Fruit fly (Drosophila melanogaster) whole organism: ENCODE results near the gene CG6602.

Experiments
- CG8478 ChIP-seq: fragments of >200 bp; optimal IDR thresholded peaks from 2 replicates; lab custom pipeline; 2018; ENCODE audit warnings: inconsistent platforms
- Dll ChIP-seq: fragments of >200 bp; optimal IDR thresholded peaks from 2 replicates; lab custom pipeline; 2017
- EcR ChIP-seq, 2 experiments: fragments of >200 bp; optimal IDR thresholded peaks; 2 replicates each; lab custom pipeline; 2017; ENCODE audit warnings: missing biosample characterization in 2 of 2, missing genetic modification characterization in 2 of 2, missing genetic modification reagents in 2 of 2
- pan ChIP-seq: fragments of >200 bp; optimal IDR thresholded peaks from 2 replicates; lab custom pipeline; 2017
- psq ChIP-seq: fragments of >200 bp; optimal IDR thresholded peaks from 2 replicates; lab custom pipeline; 2017
- usp ChIP-seq: fragments of >200 bp; optimal IDR thresholded peaks from 2 replicates; lab custom pipeline; 2017; ENCODE audit warnings: missing biosample characterization, missing genetic modification characterization, mixed read lengths

Gene CG6602

DNA sequence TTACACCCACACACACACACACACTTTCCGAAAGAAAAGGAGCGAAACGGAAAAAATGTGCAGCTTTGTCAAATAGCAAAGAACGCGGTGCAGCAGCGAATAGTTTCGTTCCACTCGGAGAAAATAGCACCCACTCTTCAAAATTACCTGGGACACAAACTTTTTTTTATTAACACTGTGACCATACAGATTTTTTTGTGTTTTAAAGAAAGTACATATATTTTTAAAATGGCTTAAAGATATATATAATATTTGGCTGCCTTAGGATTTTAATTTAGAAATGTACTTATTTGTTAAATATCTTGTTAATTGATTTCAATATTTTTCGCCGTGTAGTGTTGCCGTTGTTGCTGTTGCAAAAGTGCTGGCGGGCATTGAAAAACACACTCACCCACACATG lies 12.5 kb downstream of the CG6602 start:
- TF ChIP-seq usp (GFP tag; lab: Kevin White, UChicago) (no peak), psq (lab: Kevin White, UChicago) (no peak), pan (lab: Kevin White, UChicago) (no peak), Dll (lab: Kevin White, UChicago) (no peak), EcR (GFP tag; optimal IDR thresholded peaks at IDR 0.05; lab: Kevin White, UChicago) (no peak), CG8478 (no peak)

DNA sequence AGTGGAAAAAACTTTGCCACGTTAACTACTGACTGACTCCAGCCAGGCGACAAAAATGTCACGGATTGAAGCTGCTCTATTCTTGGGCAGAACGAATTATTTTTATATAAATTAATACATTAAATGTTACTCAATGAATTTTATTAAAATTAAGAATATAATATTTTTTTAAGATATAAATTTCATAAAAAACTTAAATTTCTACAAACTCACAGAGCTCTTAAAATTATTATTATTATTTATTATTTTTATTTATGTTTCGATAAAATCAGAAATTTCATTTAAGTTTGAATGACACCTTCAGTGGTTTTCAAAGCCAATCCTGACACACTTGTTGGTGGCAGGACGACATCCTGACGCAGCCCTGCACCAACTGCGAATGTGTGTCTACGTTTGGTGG lies 13.2 kb downstream of the CG6602 start:
- TF ChIP-seq CG8478 (no peak), usp (GFP tag; lab: Kevin White, UChicago) (no peak), Dll (lab: Kevin White, UChicago) (no peak), pan (lab: Kevin White, UChicago) (no peak)

DNA sequence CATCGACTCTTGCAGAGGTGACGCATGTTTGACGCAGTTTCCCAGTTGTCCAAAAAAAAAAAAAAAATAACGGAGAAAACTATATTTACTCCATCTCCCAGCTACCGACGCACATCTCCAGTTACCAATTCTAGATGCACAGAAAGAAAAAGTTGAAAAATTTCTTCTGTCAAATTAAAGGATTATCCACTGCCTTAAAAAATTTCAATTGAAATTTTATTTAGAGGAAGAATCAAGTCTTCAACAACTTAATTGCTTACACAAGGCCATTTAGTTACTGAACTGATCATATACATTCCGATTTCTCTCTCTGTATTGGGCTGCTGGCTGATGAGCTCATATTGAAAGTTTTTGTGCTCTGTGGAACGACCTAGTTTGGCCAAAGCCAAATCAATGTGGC lies 14.0 kb downstream of the CG6602 start:
- TF ChIP-seq Dll (lab: Kevin White, UChicago) (no peak), usp (GFP tag; lab: Kevin White, UChicago) (no peak), EcR (GFP tag; optimal IDR thresholded peaks at IDR 0.05; lab: Kevin White, UChicago) (no peak), pan (lab: Kevin White, UChicago) (no peak), psq (lab: Kevin White, UChicago) (no peak), CG8478 (no peak)

DNA sequence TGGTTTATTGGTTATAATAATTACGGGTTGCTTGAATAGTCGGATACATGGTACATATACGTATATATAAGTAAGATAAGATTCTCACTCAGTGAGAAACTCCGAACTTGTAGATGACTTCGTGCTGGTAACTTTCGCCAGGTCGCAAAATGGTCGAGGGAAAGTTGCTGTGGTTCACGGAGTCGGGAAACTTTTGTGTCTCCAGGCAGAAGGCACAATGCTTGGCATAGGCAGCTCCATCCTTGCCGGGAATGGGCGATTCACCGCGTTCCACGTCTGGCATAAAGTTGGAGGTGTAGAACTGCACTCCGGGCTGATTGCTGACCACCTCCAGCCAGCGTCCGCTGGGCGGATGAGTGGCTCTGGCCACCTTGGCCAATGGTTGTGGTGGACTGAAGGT lies 21.3 kb downstream of the CG6602 start, which contains the start of gene CG10469:
CG10469 (minus strand) TSS at position 101 of the 400 bp plus-strand sequence.
- TF ChIP-seq psq (lab: Kevin White, UChicago) (no peak), EcR (GFP tag; optimal IDR thresholded peaks at IDR 0.05; lab: Kevin White, UChicago) (no peak), usp (GFP tag; lab: Kevin White, UChicago) (no peak), CG8478 (no peak), Dll (lab: Kevin White, UChicago) (no peak), pan (lab: Kevin White, UChicago) (no peak)

DNA sequence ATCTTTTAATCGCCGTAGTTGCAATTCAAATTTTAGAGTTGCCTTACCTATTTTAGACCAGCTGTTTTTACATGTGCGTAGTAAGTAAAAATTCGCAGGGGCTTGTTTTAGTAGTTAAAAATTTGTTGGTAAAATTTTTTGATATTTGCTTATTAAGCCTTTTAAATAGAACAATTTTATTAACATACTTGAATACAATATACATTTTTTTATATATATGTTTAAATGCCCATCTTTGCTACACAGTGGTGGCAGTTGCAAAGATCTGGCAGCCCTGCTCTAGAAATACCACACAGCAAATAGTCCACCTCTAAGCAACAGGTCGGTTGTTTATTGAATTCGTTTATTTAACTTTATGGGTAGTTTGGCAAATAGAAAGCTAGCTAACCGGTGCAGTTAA lies 22.8 kb downstream of the CG6602 start, which contains the start of the genes CG10467 and loj:
CG10467 (minus strand) TSS at position 51 of the 400 bp plus-strand sequence.
loj (plus strand) TSS at position 291 of the 400 bp plus-strand sequence.
- TF ChIP-seq CG8478 (no peak), pan (lab: Kevin White, UChicago) (no peak), usp (GFP tag; lab: Kevin White, UChicago) (no peak), Dll (lab: Kevin White, UChicago) (no peak), psq (lab: Kevin White, UChicago) (no peak), EcR (GFP tag; optimal IDR thresholded peaks at IDR 0.05; lab: Kevin White, UChicago) (no peak)

DNA sequence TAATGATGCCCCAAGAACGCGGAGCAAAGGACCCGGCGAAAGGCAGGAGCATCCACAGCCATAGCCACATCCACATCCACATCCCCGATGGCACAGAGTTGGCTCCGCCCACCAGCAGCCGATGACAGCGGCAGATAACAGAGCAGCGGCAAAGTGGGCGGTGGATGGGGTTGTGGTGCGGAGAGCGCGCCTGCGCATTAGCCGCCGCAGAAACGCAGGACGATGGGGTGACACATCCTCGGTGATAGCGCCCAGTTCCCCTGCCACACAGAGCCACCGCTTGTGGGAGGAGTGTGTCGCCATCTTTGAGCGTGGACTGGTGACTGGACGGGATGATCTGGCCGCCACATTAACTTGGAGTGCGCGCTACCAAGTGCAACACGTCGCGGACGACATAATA lies 25.3 kb downstream of the CG6602 start, which contains the start of gene Ets65A:
Ets65A (plus strand) TSS at position 348 of the 400 bp plus-strand sequence.
- TF ChIP-seq pan (lab: Kevin White, UChicago) (no peak), usp (GFP tag; lab: Kevin White, UChicago) (no peak), CG8478 (no peak), EcR (GFP tag; optimal IDR thresholded peaks at IDR 0.05; lab: Kevin White, UChicago) (no peak), Dll (lab: Kevin White, UChicago) (no peak)

DNA sequence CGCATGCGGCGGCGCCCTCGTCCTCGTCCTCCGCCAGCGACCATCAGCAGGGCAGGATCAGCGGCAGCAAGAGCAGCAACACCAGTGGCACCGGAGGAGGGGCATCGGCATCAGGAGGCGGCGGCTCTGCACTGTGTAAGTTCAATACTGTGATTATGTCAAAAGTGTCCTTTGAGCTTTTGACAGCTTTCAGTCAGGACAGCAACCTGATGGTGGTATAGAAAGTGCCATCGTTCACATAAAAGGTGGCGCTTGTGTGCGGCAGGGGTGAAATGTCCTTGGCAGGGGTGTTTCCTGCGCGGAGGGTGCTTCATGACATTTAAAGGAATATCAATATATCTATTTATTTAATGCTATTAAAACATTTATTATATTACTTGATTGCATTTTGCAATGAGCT lies 31.7 kb downstream of the CG6602 start:
- TF ChIP-seq EcR (GFP tag; optimal IDR thresholded peaks at IDR 0.05; lab: Kevin White, UChicago) (no peak), CG8478 (no peak), Dll (lab: Kevin White, UChicago) (no peak), pan (lab: Kevin White, UChicago) (no peak), usp (GFP tag; lab: Kevin White, UChicago) (no peak)

DNA sequence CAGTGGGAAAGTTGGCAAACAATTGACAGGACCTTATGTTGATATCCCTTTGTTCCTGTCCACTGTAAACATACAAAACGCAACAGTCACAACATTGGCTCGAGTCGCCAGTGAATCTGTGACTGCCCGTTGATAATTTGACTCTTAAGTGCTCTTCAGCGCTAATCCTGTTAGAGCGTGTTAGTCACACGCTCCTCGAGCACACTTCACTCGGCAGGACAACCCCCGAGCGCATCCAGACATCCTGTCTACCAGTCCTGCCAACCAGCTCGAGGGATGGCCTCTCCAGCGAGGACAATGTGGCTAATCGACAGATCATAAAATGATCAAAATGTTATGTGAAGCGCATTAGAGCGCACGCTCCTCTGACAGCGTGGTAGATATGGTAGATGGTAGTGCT lies 32.6 kb downstream of the CG6602 start:
- TF ChIP-seq CG8478 (no peak), pan (lab: Kevin White, UChicago) (no peak), usp (GFP tag; lab: Kevin White, UChicago) (no peak), Dll (lab: Kevin White, UChicago) (no peak), psq (lab: Kevin White, UChicago) (no peak), EcR (GFP tag; optimal IDR thresholded peaks at IDR 0.05; lab: Kevin White, UChicago) (no peak)

DNA sequence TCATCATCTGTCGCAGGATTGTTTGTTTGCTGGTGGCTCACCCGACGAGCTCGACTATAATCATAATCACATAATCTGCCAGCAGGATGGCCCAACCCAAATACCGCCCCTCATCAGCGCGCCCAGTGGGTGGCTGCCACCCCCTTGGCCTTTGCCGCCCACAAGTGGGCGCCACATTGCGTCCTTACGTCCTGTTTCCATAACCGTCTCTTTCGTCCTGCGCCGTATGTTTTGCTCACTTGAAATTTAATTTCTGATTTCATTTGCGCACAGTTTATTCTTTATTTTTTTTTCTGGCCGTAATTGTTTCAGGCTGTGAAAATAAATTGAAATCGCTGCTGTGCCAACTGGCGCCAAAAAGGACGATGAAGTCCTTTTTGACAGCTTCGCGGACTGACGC lies 33.5 kb downstream of the CG6602 start:
- TF ChIP-seq Dll (lab: Kevin White, UChicago) (no peak), psq (lab: Kevin White, UChicago) (no peak), CG8478 (no peak), pan (lab: Kevin White, UChicago) (no peak), usp (GFP tag; lab: Kevin White, UChicago) (no peak), EcR (GFP tag; optimal IDR thresholded peaks at IDR 0.05; lab: Kevin White, UChicago) (no peak)

DNA sequence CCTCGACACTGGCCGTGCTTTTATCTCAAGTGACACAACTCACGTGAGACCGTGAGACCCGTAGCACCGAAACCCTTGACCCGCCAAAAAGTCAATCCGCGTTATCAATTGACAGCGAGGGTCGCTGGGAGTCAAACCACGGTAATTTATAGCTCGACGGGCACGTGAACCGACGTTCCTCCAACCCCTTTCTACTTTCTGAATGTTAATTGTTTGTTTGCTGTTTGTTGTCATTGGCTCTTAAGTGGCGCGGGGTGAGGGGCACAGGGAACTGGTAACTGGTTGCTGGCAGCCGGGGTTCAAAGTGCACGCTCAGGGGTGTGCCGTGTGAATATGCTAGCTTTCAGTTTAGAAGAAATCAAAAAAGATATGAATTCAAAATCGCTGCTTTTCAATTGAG lies 34.8 kb downstream of the CG6602 start:
- TF ChIP-seq CG8478 (no peak), psq (lab: Kevin White, UChicago) (no peak), pan (lab: Kevin White, UChicago) (no peak), usp (GFP tag; lab: Kevin White, UChicago) (no peak), EcR (GFP tag; optimal IDR thresholded peaks at IDR 0.05; lab: Kevin White, UChicago) (no peak), Dll (lab: Kevin White, UChicago) (no peak)

DNA sequence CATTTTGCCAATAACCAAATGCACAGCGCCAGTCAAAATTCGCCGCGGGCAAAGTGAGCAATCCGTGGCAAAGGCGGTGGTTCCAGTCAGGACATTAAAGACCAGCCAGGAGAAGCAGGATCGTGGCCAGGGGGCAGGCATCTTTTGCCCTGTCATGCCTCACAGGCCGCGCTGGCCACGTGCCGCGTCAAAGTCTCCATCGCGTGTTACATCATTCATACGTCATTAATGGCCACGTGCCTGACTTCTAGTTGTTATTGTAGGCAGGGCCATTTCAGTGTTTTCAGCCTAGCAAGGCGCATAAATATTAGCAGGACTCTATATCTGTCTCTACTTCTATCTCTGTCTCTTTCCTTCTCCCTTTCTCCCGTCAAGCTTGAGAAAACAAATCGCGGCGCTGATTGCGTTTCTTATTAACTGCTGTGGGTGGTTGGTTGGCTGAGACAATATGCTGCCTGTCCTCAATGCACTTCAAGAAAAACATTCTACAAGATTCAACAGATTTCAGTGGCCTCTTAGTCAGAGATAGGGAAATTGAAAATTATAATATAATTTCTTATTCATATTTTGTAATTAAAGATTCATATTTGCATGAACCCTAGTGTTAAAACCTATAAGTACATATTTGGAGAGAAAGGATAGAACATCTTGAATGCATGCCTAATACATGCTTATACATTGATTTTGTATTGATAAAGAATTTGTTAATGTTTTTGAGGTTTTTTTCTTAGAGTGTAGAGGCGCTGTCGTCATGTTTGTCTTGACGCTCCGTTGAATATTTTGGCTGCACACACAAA lies 36.5 kb downstream of the CG6602 start:
- no peak for TF ChIP-seq EcR (GFP tag; optimal IDR thresholded peaks at IDR 0.05; lab: Kevin White, UChicago)
- TF ChIP-seq pan (lab: Kevin White, UChicago) = no peak
- TF ChIP-seq Dll (lab: Kevin White, UChicago) = no peak
- no peak for TF ChIP-seq CG8478
- no peak for TF ChIP-seq usp (GFP tag; lab: Kevin White, UChicago)
- no peak for TF ChIP-seq psq (lab: Kevin White, UChicago)
